Worm (Caenorhabditis elegans) whole organism, young adult: ENCODE measurements around the gene R74.8.

ENCODE experiments used
- B0336.3 ChIP-seq: fragments of 200-800 bp; sonication (Bioruptor generic); IDR thresholded peaks from 2 replicates; pipeline ENCODE4 v1.3.6; 2022; ENCODE audit warnings: missing genetic modification characterization, missing compliant biosample characterization
- D2030.7 ChIP-seq: fragments of 200-800 bp; sonication (Bioruptor generic); IDR thresholded peaks from 2 replicates; pipeline ENCODE4 v1.3.6; 2022; ENCODE audit warnings: missing genetic modification reagents, missing genetic modification characterization, missing compliant biosample characterization
- T26A5.8 ChIP-seq: sonication (generic microtip); optimal IDR thresholded peaks from 2 replicates; lab custom pipeline; 2016; ENCODE audit warnings: missing genetic modification characterization, missing compliant biosample characterization
- Y56A3A.18 ChIP-seq: fragments of 200-800 bp; sonication (Bioruptor generic); IDR thresholded peaks from 2 replicates; pipeline ENCODE4 v1.3.6; 2022; ENCODE audit warnings: missing genetic modification reagents, missing genetic modification characterization, missing compliant biosample characterization
- Y95B8A.8 ChIP-seq: fragments of 200-800 bp; sonication (Bioruptor generic); IDR thresholded peaks from 2 replicates; pipeline ENCODE4 v1.3.6; 2022; ENCODE audit warnings: missing genetic modification reagents, missing genetic modification characterization, missing compliant biosample characterization
- ZK185.1 ChIP-seq: sonication (generic microtip); optimal IDR thresholded peaks from 2 replicates; lab custom pipeline; 2016; ENCODE audit warnings: mild to moderate bottlenecking, missing genetic modification characterization, missing compliant biosample characterization; ENCODE audit not compliant: poor library complexity, severe bottlenecking
- akir-1 ChIP-seq: fragments of 200-800 bp; sonication (Bioruptor generic); optimal IDR thresholded peaks from 2 replicates; lab custom pipeline; 2018; ENCODE audit warnings: mild to moderate bottlenecking, missing genetic modification characterization, moderate library complexity, missing compliant biosample characterization
- ama-1 ChIP-seq, 3 experiments: fragments of 150-350 bp in 1 of 3; sonication (generic microtip) in 2 of 3; optimal IDR thresholded peaks; 2 replicates each; lab custom pipeline; 2014 to 2018; ENCODE audit warnings: missing biosample characterization in 2 of 3, missing genetic modification characterization in 2 of 3, missing genetic modification reagents in 2 of 3
- athp-1 ChIP-seq: sonication (generic microtip); optimal IDR thresholded peaks from 2 replicates; lab custom pipeline; 2017; ENCODE audit warnings: mild to moderate bottlenecking, missing genetic modification characterization, missing compliant biosample characterization
- attf-3 ChIP-seq: fragments of 200-800 bp; sonication (Bioruptor generic); conservative IDR thresholded peaks from 2 replicates; pipeline ENCODE4 v1.3.6; 2022; ENCODE audit warnings: missing genetic modification reagents, missing genetic modification characterization, missing compliant biosample characterization
- ceh-91 ChIP-seq: fragments of 200-800 bp; sonication (Bioruptor generic); IDR thresholded peaks from 2 replicates; pipeline ENCODE4 v1.3.6; 2022; ENCODE audit warnings: missing genetic modification reagents, missing genetic modification characterization, missing compliant biosample characterization
- die-1 ChIP-seq: sonication (generic microtip); optimal IDR thresholded peaks from 2 replicates; lab custom pipeline; 2016; ENCODE audit warnings: missing genotype, mild to moderate bottlenecking, missing genetic modification characterization, missing compliant biosample characterization
- egl-44 ChIP-seq: fragments of 200-800 bp; sonication (Bioruptor generic); IDR thresholded peaks from 2 replicates; pipeline ENCODE4 v1.3.6; 2022; ENCODE audit warnings: missing genetic modification reagents, missing genetic modification characterization, missing compliant biosample characterization
- him-1 ChIP-seq: sonication (generic microtip); optimal IDR thresholded peaks from 2 replicates; lab custom pipeline; 2016; ENCODE audit warnings: missing genotype, missing genetic modification reagents, missing genetic modification characterization, missing compliant biosample characterization
- hmg-1.2 ChIP-seq: fragments of 200-800 bp; sonication (Bioruptor generic); IDR thresholded peaks from 2 replicates; pipeline ENCODE4 v1.3.6; 2022; ENCODE audit warnings: missing genetic modification reagents, missing genetic modification characterization, missing compliant biosample characterization
- hsf-1 ChIP-seq: fragments of 200-800 bp; sonication (Bioruptor generic); IDR thresholded peaks from 2 replicates; pipeline ENCODE4 v1.3.6; 2022; ENCODE audit warnings: missing genetic modification reagents, missing genetic modification characterization, missing compliant biosample characterization
- lag-1 ChIP-seq: fragments of 200-800 bp; sonication (Bioruptor generic); IDR thresholded peaks from 2 replicates; pipeline ENCODE4 v1.3.6; 2022; ENCODE audit warnings: missing genetic modification reagents, missing genetic modification characterization, missing compliant biosample characterization
- let-607 ChIP-seq, 2 experiments: fragments of 200-800 bp in 1 of 2; sonication (Bioruptor generic) in 1 of 2; sonication (generic microtip) in 1 of 2; optimal IDR thresholded peaks; 2 replicates each; lab custom pipeline; 2016 to 2018; ENCODE audit warnings: mild to moderate bottlenecking in 2 of 2, missing compliant biosample characterization in 2 of 2, missing genetic modification characterization in 2 of 2, moderate library complexity in 2 of 2, missing genotype in 1 of 2
- lin-26 ChIP-seq: fragments of 200-800 bp; sonication (Bioruptor generic); IDR thresholded peaks from 2 replicates; pipeline ENCODE4 v1.3.6; 2022; ENCODE audit warnings: missing genetic modification reagents, missing genetic modification characterization, missing compliant biosample characterization
- lin-35 ChIP-seq, 3 experiments: fragments of 150-350 bp in 2 of 3; sonication (generic microtip) in 1 of 3; optimal IDR thresholded peaks; 2 replicates each; lab custom pipeline; 2014 to 2018; ENCODE audit warnings: missing biosample characterization in 3 of 3, missing genetic modification characterization in 3 of 3, missing genetic modification reagents in 3 of 3
- lin-40 ChIP-seq: sonication (generic microtip); optimal IDR thresholded peaks from 2 replicates; lab custom pipeline; 2016; ENCODE audit warnings: missing genetic modification characterization, mild to moderate bottlenecking, missing compliant biosample characterization, missing genotype, missing genetic modification reagents
- lsy-27 ChIP-seq: sonication (generic microtip); optimal IDR thresholded peaks from 2 replicates; lab custom pipeline; 2017; ENCODE audit warnings: missing genetic modification characterization, mild to moderate bottlenecking, missing compliant biosample characterization, antibody characterized with exemption, missing genotype, borderline replicate concordance; ENCODE audit not compliant: insufficient read depth
- madf-10 ChIP-seq: sonication (generic microtip); optimal IDR thresholded peaks from 2 replicates; lab custom pipeline; 2016; ENCODE audit warnings: mild to moderate bottlenecking, missing genetic modification characterization, missing compliant biosample characterization
- madf-3 ChIP-seq: fragments of 200-800 bp; sonication (Bioruptor generic); IDR thresholded peaks from 2 replicates; pipeline ENCODE4 v1.3.6; 2022; ENCODE audit warnings: missing genetic modification reagents, missing genetic modification characterization, missing compliant biosample characterization
- madf-6 ChIP-seq: fragments of 200-800 bp; sonication (Bioruptor generic); IDR thresholded peaks from 2 replicates; pipeline ENCODE4 v1.3.6; 2022; ENCODE audit warnings: missing genetic modification reagents, missing genetic modification characterization, missing compliant biosample characterization
- madf-8 ChIP-seq: fragments of 200-800 bp; sonication (Bioruptor generic); conservative IDR thresholded peaks from 2 replicates; pipeline ENCODE4 v1.3.6; 2022; ENCODE audit warnings: missing genetic modification reagents, missing genetic modification characterization, missing compliant biosample characterization
- nfya-1 ChIP-seq: sonication (generic microtip); optimal IDR thresholded peaks from 2 replicates; lab custom pipeline; 2017; ENCODE audit warnings: antibody characterized with exemption, missing compliant biosample characterization, missing genetic modification characterization, borderline replicate concordance; ENCODE audit not compliant: insufficient read depth
- nfyb-1 ChIP-seq: fragments of 200-800 bp; sonication (Bioruptor generic); IDR thresholded peaks from 2 replicates; pipeline ENCODE4 v1.3.6; 2022; ENCODE audit warnings: missing genetic modification reagents, missing genetic modification characterization, missing compliant biosample characterization
- nhr-179 ChIP-seq: sonication (generic microtip); optimal IDR thresholded peaks from 2 replicates; lab custom pipeline; 2016; ENCODE audit warnings: mild to moderate bottlenecking, missing genetic modification characterization, missing compliant biosample characterization
- nhr-80 ChIP-seq: sonication (generic microtip); optimal IDR thresholded peaks from 2 replicates; lab custom pipeline; 2016; ENCODE audit warnings: missing genetic modification characterization, missing compliant biosample characterization
- pbrm-1 ChIP-seq: fragments of 200-800 bp; sonication (Bioruptor generic); IDR thresholded peaks from 2 replicates; pipeline ENCODE4 v1.3.6; 2022; ENCODE audit warnings: missing genetic modification reagents, missing genetic modification characterization, missing compliant biosample characterization
- pha-4 ChIP-seq: fragments of 150-350 bp; sonication (generic microtip); optimal IDR thresholded peaks from 2 replicates; lab custom pipeline; 2014; ENCODE audit warnings: missing biosample characterization, missing genetic modification reagents, missing genetic modification characterization
- rpc-1 ChIP-seq, 2 experiments: fragments of 150-350 bp in 1 of 2; sonication (generic microtip) in 1 of 2; optimal IDR thresholded peaks; 2 replicates each; lab custom pipeline; 2014 to 2018; ENCODE audit warnings: missing biosample characterization in 1 of 2, missing genetic modification characterization in 1 of 2, missing genetic modification reagents in 1 of 2, missing genotype in 1 of 2
- sea-2 ChIP-seq: fragments of 200-800 bp; sonication (Bioruptor generic); IDR thresholded peaks from 2 replicates; pipeline ENCODE4 v1.3.6; 2022; ENCODE audit warnings: missing genetic modification characterization, missing compliant biosample characterization
- snpc-1.1 ChIP-seq: sonication (generic microtip); optimal IDR thresholded peaks from 2 replicates; lab custom pipeline; 2017; ENCODE audit warnings: missing genetic modification characterization, mild to moderate bottlenecking, missing compliant biosample characterization, antibody characterized with exemption, moderate library complexity, missing genotype, missing genetic modification reagents; ENCODE audit not compliant: insufficient read depth
- tbp1 ChIP-seq: fragments of 200-800 bp; sonication (Bioruptor generic); optimal IDR thresholded peaks from 2 replicates; lab custom pipeline; 2018; ENCODE audit warnings: mild to moderate bottlenecking, missing genetic modification characterization, missing compliant biosample characterization
- tbx-9 ChIP-seq: sonication (generic microtip); optimal IDR thresholded peaks from 2 replicates; lab custom pipeline; 2016; ENCODE audit warnings: borderline replicate concordance, missing genetic modification characterization, inconsistent platforms, missing compliant biosample characterization
- unc-130 ChIP-seq: sonication (generic microtip); optimal IDR thresholded peaks from 2 replicates; lab custom pipeline; 2016; ENCODE audit warnings: missing genetic modification reagents, missing genetic modification characterization, missing compliant biosample characterization
- xnd-1 ChIP-seq: sonication (generic microtip); optimal IDR thresholded peaks from 2 replicates; lab custom pipeline; 2016; ENCODE audit warnings: missing genotype, missing genetic modification reagents, missing genetic modification characterization, missing compliant biosample characterization
- ztf-25 ChIP-seq: fragments of 200-800 bp; sonication (Bioruptor generic); IDR thresholded peaks from 2 replicates; pipeline ENCODE4 v1.3.6; 2022; ENCODE audit warnings: missing genetic modification reagents, missing genetic modification characterization, missing compliant biosample characterization

The R74.8 gene

DNA sequence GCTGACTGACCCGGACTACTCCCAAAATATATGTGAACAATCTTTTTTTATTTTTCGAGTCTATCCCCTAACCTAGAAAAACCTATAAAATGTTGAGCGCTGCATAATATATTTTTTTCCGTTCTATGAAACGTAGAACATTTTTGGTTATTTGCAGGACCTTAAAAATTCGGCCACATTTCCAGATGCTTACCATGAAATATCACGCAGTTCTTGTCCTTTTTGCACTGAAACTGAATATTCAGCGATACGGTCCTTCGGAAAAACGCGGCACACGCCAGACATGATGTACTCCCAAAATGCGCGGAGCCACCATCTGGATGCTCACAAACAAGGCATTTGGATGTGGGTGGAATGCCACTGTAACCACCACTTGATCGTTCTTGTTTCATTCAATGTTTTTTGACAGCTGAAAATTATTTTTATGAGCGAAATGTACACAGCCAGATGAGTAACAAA, 26.8 kb downstream of the R74.8 start, which contains the start of gene nhr-20:
TSS of gene nhr-20 (minus strand) at position 409 of the 459 bp plus-strand sequence.
- TF ChIP-seq him-1 (no peak), ama-1 (optimal IDR thresholded peaks at IDR 0.05; lab: Kevin White, UChicago) (no peak), ama-1 (GFP tag; optimal IDR thresholded peaks at IDR 0.05; lab: Kevin White, UChicago) (no peak), D2030.7 (GFP tag; lab: Robert Waterston, UW) (no peak), athp-1 (tag; lab: Kevin White, UChicago) (no peak), lag-1 (GFP tag; lab: Robert Waterston, UW) (no peak), egl-44 (no peak), hmg-1.2 (GFP tag; lab: Robert Waterston, UW) (no peak), madf-10 (tag; lab: Kevin White, UChicago) (no peak), akir-1 (GFP tag; lab: Kevin White, UChicago) (no peak), madf-8 (GFP tag; lab: Robert Waterston, UW) (no peak), rpc-1 (optimal IDR thresholded peaks at IDR 0.05; lab: Kevin White, UChicago) (no peak), rpc-1 (tag; optimal IDR thresholded peaks at IDR 0.05; lab: Kevin White, UChicago) (no peak), pha-4 (tag; lab: Kevin White, UChicago) (no peak), hsf-1 (GFP tag; lab: Robert Waterston, UW) (no peak), madf-6 (GFP tag; lab: Robert Waterston, UW) (no peak), ZK185.1 (no peak), pbrm-1 (GFP tag; lab: Robert Waterston, UW) (no peak), madf-3 (no peak), lin-35 (GFP tag; optimal IDR thresholded peaks at IDR 0.05; lab: Kevin White, UChicago) (no peak)

DNA sequence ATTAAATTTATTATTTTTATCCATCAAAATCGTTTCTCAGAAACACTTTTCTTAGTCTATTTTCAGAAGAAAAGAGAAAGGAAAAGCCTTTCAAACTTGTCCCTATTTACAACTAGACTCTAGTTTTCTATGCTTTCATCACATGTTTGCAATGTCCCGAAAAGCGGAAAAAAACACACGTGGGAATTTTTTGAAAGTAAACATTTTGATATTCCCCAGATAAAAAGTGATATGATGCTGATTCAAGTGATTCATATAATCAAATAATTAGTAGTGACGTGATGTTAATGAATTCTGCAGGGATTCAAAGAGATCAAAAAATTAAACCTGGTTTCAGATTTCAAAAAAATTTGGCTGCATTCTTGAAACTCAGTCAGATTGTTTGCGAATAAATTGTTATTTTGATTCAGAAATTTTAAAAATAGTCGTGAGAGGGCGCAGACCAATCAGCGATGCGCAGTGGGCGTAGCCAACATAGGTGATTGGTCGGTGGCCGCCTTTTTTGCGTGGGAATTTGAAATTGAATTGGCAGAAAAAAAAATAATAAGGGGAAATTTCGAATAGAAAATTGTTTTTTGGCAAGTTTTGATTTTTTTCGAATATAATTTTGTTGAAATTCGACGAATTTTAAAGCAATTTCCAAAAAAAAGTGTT, 28.7 kb downstream of the R74.8 start:
- TF ChIP-seq B0336.3 (GFP tag; lab: Robert Waterston, UW) (no peak), nfyb-1 (0 out of 2 replicates have a peak, but pooled peaks have one; percentile 39)

DNA sequence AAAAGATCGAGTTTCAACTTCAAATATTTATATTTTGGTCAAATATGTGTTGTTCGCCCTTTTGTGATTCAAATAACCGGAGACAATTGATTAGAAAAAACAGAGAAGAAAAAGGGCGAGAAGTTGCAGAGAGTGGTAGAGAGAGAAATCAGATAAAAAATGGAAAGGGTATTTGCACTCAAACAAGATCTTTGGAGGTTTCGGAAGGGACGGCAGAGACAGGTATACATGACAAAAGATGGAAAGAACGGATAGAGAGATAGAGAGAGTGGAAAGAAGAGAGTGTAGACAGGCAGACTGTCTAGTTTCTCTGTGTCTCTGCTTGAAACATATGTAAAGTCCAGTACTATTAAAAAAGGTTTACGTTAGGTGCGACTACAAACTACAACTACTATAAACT, 30.1 kb downstream of the R74.8 start:
- TF ChIP-seq hmg-1.2 (GFP tag; lab: Robert Waterston, UW) (peak; percentile 25; the same call in 1 of the 2 replicates), tbp1 (GFP tag; lab: Kevin White, UChicago) (no peak), lin-40 (tag; lab: Kevin White, UChicago) (peak; percentile 25), snpc-1.1 (tag; lab: Kevin White, UChicago) (no peak)

DNA sequence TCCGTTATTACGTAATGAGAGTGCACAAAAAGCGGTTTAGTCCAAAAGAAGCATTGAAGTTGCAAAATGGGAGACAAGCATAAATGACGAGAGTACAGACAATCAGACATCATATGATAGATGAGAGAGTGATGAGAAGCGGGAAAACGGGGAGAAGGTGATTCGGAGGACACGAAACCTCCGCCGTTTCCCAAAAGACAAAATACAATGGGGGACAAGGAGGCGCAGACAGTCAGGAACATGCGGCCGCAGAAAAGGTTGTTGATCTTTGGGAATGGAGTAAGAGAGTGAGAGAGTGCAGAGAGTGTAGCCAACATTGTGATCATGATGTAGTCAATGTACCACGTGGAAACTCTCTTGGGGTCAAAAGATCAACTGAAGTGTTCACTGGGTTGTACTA, 31.6 kb downstream of the R74.8 start:
- TF ChIP-seq let-607 (tag; optimal IDR thresholded peaks at IDR 0.05; lab: Kevin White, UChicago) (peak; percentile 72), die-1 (tag; lab: Kevin White, UChicago) (peak; percentile 71), attf-3 (GFP tag; lab: Robert Waterston, UW) (no peak), T26A5.8 (tag; lab: Kevin White, UChicago) (no peak), ztf-25 (GFP tag; lab: Robert Waterston, UW) (no peak), Y56A3A.18 (GFP tag; lab: Robert Waterston, UW) (no peak), lin-26 (GFP tag; lab: Robert Waterston, UW) (peak; percentile 57; the same call in 1 of the 2 replicates), B0336.3 (GFP tag; lab: Robert Waterston, UW) (peak; percentile 91), madf-10 (tag; lab: Kevin White, UChicago) (peak; percentile 79), Y95B8A.8 (GFP tag; lab: Robert Waterston, UW) (no peak), nhr-80 (tag; lab: Kevin White, UChicago) (peak; percentile 93), unc-130 (no peak), nhr-179 (tag; lab: Kevin White, UChicago) (no peak), lag-1 (GFP tag; lab: Robert Waterston, UW) (no peak), sea-2 (no peak), rpc-1 (optimal IDR thresholded peaks at IDR 0.05; lab: Kevin White, UChicago) (no peak), rpc-1 (tag; optimal IDR thresholded peaks at IDR 0.05; lab: Kevin White, UChicago) (no peak), lsy-27 (tag; lab: Kevin White, UChicago) (peak; percentile 28), ceh-91 (GFP tag; lab: Robert Waterston, UW) (no peak), tbx-9 (tag; lab: Kevin White, UChicago) (no peak), xnd-1 (tag; lab: Kevin White, UChicago) (no peak), athp-1 (tag; lab: Kevin White, UChicago) (no peak), nfya-1 (tag; lab: Kevin White, UChicago) (no peak), madf-8 (GFP tag; lab: Robert Waterston, UW) (no peak), pbrm-1 (GFP tag; lab: Robert Waterston, UW) (peak; percentile 71; the same call in 1 of the 2 replicates)
